Fruit fly (Drosophila melanogaster) whole organism, embryonic: ENCODE data around the gene MTF-1.

Experiments used
- Abd-B ChIP-seq: fragments of 200-800 bp; sonication (Bioruptor generic); optimal IDR thresholded peaks from 2 replicates; lab custom pipeline; 2018; ENCODE audit warnings: missing biosample characterization, mild to moderate bottlenecking, missing genetic modification characterization, moderate library complexity
- Antp ChIP-seq: fragments of 200-800 bp; sonication (Bioruptor generic); optimal IDR thresholded peaks from 3 replicates; lab custom pipeline; 2016; ENCODE audit warnings: missing biosample characterization, missing genetic modification characterization
- Awh ChIP-seq: fragments of 200-800 bp; sonication (Bioruptor generic); IDR thresholded peaks from 2 replicates; pipeline ENCODE4, ENCODE4 v1.3.6; 2022; ENCODE audit warnings: missing biosample characterization, missing genetic modification characterization
- Blimp-1 ChIP-seq: fragments of 200-800 bp; sonication (Bioruptor generic); optimal IDR thresholded peaks from 3 replicates; lab custom pipeline; 2018; ENCODE audit warnings: missing biosample characterization, missing genetic modification characterization, mild to moderate bottlenecking, moderate library complexity, missing genetic modification reagents
- CG10959 ChIP-seq: fragments of 200-800 bp; sonication (Bioruptor generic); IDR thresholded peaks from 2 replicates; pipeline ENCODE4 v1.3.6; 2022; ENCODE audit warnings: missing biosample characterization, missing genetic modification characterization
- CG11695 ChIP-seq: fragments of 200-800 bp; sonication (Bioruptor generic); IDR thresholded peaks from 3 replicates; pipeline ENCODE4 v1.3.6; 2022; ENCODE audit warnings: missing biosample characterization, missing genetic modification characterization
- CG12155 ChIP-seq: fragments of 200-800 bp; sonication (Bioruptor generic); optimal IDR thresholded peaks from 3 replicates; lab custom pipeline; 2016; ENCODE audit warnings: missing biosample characterization, missing genetic modification characterization
- CG12299 ChIP-seq: fragments of 200-800 bp; sonication (Bioruptor generic); optimal IDR thresholded peaks from 2 replicates; lab custom pipeline; 2018; ENCODE audit warnings: missing biosample characterization, mild to moderate bottlenecking, missing genetic modification characterization
- CG1233 ChIP-seq: fragments of 200-800 bp; sonication (Bioruptor generic); optimal IDR thresholded peaks from 4 replicates; lab custom pipeline; 2018; ENCODE audit warnings: missing biosample characterization, mild to moderate bottlenecking, missing genetic modification characterization
- CG12659 ChIP-seq: fragments of 200-800 bp; sonication (Bioruptor generic); optimal IDR thresholded peaks from 3 replicates; lab custom pipeline; 2017; ENCODE audit warnings: mild to moderate bottlenecking, missing biosample characterization, missing genetic modification reagents, missing genetic modification characterization
- CG13287 ChIP-seq: fragments of 200-800 bp; sonication (Bioruptor generic); IDR thresholded peaks from 2 replicates; pipeline ENCODE4 v1.3.6; 2022; ENCODE audit warnings: missing biosample characterization, missing genetic modification characterization; ENCODE audit not compliant: partially characterized antibody
- CG15696 ChIP-seq: fragments of 200-800 bp; sonication (Bioruptor generic); optimal IDR thresholded peaks from 2 replicates; lab custom pipeline; 2019; ENCODE audit warnings: missing biosample characterization, mild to moderate bottlenecking, missing genetic modification characterization, moderate library complexity
- CG17612 ChIP-seq: fragments of 200-800 bp; sonication (Bioruptor generic); IDR thresholded peaks from 2 replicates; pipeline ENCODE4 v1.3.6; 2022; ENCODE audit warnings: missing biosample characterization, missing genetic modification characterization
- CG17912 ChIP-seq: fragments of 200-800 bp; sonication (Bioruptor generic); optimal IDR thresholded peaks from 2 replicates; lab custom pipeline; 2018; ENCODE audit warnings: missing biosample characterization, mild to moderate bottlenecking, missing genetic modification characterization
- CG2678 ChIP-seq: fragments of 200-800 bp; sonication (Bioruptor generic); optimal IDR thresholded peaks from 3 replicates; lab custom pipeline; 2019; ENCODE audit warnings: missing biosample characterization, mild to moderate bottlenecking, missing genetic modification characterization, moderate library complexity
- CG2712 ChIP-seq: fragments of 200-800 bp; optimal IDR thresholded peaks from 3 replicates; lab custom pipeline; 2019; ENCODE audit warnings: missing biosample characterization, mild to moderate bottlenecking, missing genetic modification characterization, moderate library complexity
- CG42726 ChIP-seq: fragments of 200-800 bp; sonication (Bioruptor generic); IDR thresholded peaks from 2 replicates; pipeline ENCODE4 v1.3.6; 2022; ENCODE audit warnings: missing biosample characterization, missing genetic modification characterization; ENCODE audit not compliant: partially characterized antibody
- CG4404 ChIP-seq: fragments of 200-800 bp; sonication (Bioruptor generic); IDR thresholded peaks from 2 replicates; pipeline ENCODE4 v1.3.6; 2022; ENCODE audit warnings: missing biosample characterization, missing genetic modification characterization
- CG5953 ChIP-seq: fragments of 200-800 bp; sonication (Bioruptor generic); IDR thresholded peaks from 2 replicates; pipeline ENCODE4 v1.3.6; 2022; ENCODE audit warnings: missing biosample characterization, missing genetic modification characterization
- CG6654 ChIP-seq: fragments of 200-800 bp; sonication (Bioruptor generic); optimal IDR thresholded peaks from 2 replicates; lab custom pipeline; 2017; ENCODE audit warnings: missing biosample characterization, mild to moderate bottlenecking, missing genetic modification characterization
- CG6689 ChIP-seq: fragments of 200-800 bp; sonication (Bioruptor generic); IDR thresholded peaks from 2 replicates; pipeline ENCODE4 v1.3.6; 2022; ENCODE audit warnings: missing biosample characterization, missing genetic modification characterization
- CG7372 ChIP-seq: fragments of 200-800 bp; sonication (Bioruptor generic); IDR thresholded peaks from 2 replicates; pipeline ENCODE4 v1.3.6; 2022; ENCODE audit warnings: missing biosample characterization, missing genetic modification characterization
- CG7839 ChIP-seq: fragments of 200-800 bp; sonication (Bioruptor generic); optimal IDR thresholded peaks from 3 replicates; lab custom pipeline; 2018; ENCODE audit warnings: missing biosample characterization, mild to moderate bottlenecking, missing genetic modification characterization, moderate library complexity
- CG8359 ChIP-seq: fragments of 200-800 bp; sonication (Bioruptor generic); optimal IDR thresholded peaks from 2 replicates; lab custom pipeline; 2017; ENCODE audit warnings: missing biosample characterization, mild to moderate bottlenecking, missing genetic modification characterization, borderline replicate concordance
- Dad ChIP-seq: fragments of 200-800 bp; sonication (Bioruptor generic); optimal IDR thresholded peaks from 3 replicates; lab custom pipeline; 2016; ENCODE audit warnings: missing biosample characterization, missing genetic modification characterization
- Dek ChIP-seq: fragments of 200-800 bp; sonication (Bioruptor generic); optimal IDR thresholded peaks from 3 replicates; lab custom pipeline; 2019; ENCODE audit warnings: missing biosample characterization, mild to moderate bottlenecking, missing genetic modification characterization, moderate library complexity
- Ets65A ChIP-seq: fragments of 200-800 bp; sonication (Bioruptor generic); peaks from one replicate; lab custom pipeline; 2016; ENCODE audit warnings: missing biosample characterization, missing genetic modification characterization
- H2.0 ChIP-seq: fragments of 200-800 bp; sonication (Bioruptor generic); IDR thresholded peaks from 2 replicates; pipeline ENCODE4 v1.3.6; 2022; ENCODE audit warnings: missing biosample characterization, missing genetic modification characterization
- HLHmδ ChIP-seq: fragments of 200-800 bp; sonication (Bioruptor generic); optimal IDR thresholded peaks from 2 replicates; lab custom pipeline; 2018; ENCODE audit warnings: missing biosample characterization, mild to moderate bottlenecking, missing genetic modification characterization, moderate library complexity
- HmgZ ChIP-seq: fragments of 200-800 bp; sonication (Bioruptor generic); optimal IDR thresholded peaks from 2 replicates; lab custom pipeline; 2018; ENCODE audit warnings: missing biosample characterization, mild to moderate bottlenecking, missing genetic modification characterization
- Hr3 ChIP-seq: fragments of 200-800 bp; sonication (Bioruptor generic); optimal IDR thresholded peaks from 3 replicates; lab custom pipeline; 2016; ENCODE audit warnings: missing biosample characterization, missing genetic modification characterization
- Nf-YC ChIP-seq: fragments of 200-800 bp; optimal IDR thresholded peaks from 3 replicates; lab custom pipeline; 2019; ENCODE audit warnings: missing biosample characterization, mild to moderate bottlenecking, missing genetic modification characterization, moderate library complexity
- Sin3A ChIP-seq: fragments of >200 bp; optimal IDR thresholded peaks from 2 replicates; lab custom pipeline; 2018
- Taf1 ChIP-seq: fragments of 200-800 bp; sonication (Bioruptor generic); IDR thresholded peaks from 2 replicates; pipeline ENCODE4 v1.3.6; 2022; ENCODE audit warnings: missing biosample characterization, missing genetic modification characterization
- Vsx1 ChIP-seq: fragments of 200-800 bp; sonication (Bioruptor generic); optimal IDR thresholded peaks from 2 replicates; lab custom pipeline; 2017; ENCODE audit warnings: missing biosample characterization, mild to moderate bottlenecking, missing genetic modification characterization, missing genetic modification reagents
- abd-A ChIP-seq: fragments of 200-800 bp; sonication (Bioruptor generic); optimal IDR thresholded peaks from 3 replicates; lab custom pipeline; 2019; ENCODE audit warnings: missing biosample characterization, mild to moderate bottlenecking, missing genetic modification characterization, moderate library complexity
- amos ChIP-seq: fragments of 200-800 bp; sonication (Bioruptor generic); IDR thresholded peaks from 2 replicates; pipeline ENCODE4 v1.3.6; 2022; ENCODE audit warnings: missing biosample characterization, missing genetic modification characterization; ENCODE audit not compliant: partially characterized antibody
- croc ChIP-seq: fragments of 200-800 bp; sonication (Bioruptor generic); conservative IDR thresholded peaks from 3 replicates; pipeline ENCODE4 v1.3.6; 2022; ENCODE audit warnings: missing biosample characterization, missing genetic modification characterization
- dan ChIP-seq: fragments of 200-800 bp; sonication (Bioruptor generic); IDR thresholded peaks from 2 replicates; pipeline ENCODE4 v1.3.6; 2022; ENCODE audit warnings: missing biosample characterization, missing genetic modification characterization
- disco-r ChIP-seq: fragments of 200-800 bp; sonication (Bioruptor generic); optimal IDR thresholded peaks from 2 replicates; lab custom pipeline; 2016; ENCODE audit warnings: missing biosample characterization, missing genetic modification characterization
- ems ChIP-seq: fragments of 200-800 bp; sonication (Bioruptor generic); optimal IDR thresholded peaks from 3 replicates; lab custom pipeline; 2016; ENCODE audit warnings: missing biosample characterization, missing genetic modification characterization
- exex ChIP-seq: fragments of 200-800 bp; sonication (Bioruptor generic); optimal IDR thresholded peaks from 4 replicates; lab custom pipeline; 2018; ENCODE audit warnings: missing biosample characterization, mild to moderate bottlenecking, missing genetic modification characterization, moderate library complexity
- h ChIP-seq: fragments of >200 bp; optimal IDR thresholded peaks from 2 replicates; lab custom pipeline; 2017
- kah ChIP-seq: fragments of 200-800 bp; sonication (Bioruptor generic); optimal IDR thresholded peaks from 2 replicates; lab custom pipeline; 2018; ENCODE audit warnings: missing biosample characterization, mild to moderate bottlenecking, missing genetic modification characterization
- psq ChIP-seq: fragments of 200-800 bp; sonication (Bioruptor generic); optimal IDR thresholded peaks from 2 replicates; lab custom pipeline; 2017; ENCODE audit warnings: missing biosample characterization, missing genetic modification characterization
- pzg ChIP-seq: fragments of 200-800 bp; sonication (Bioruptor generic); optimal IDR thresholded peaks from 3 replicates; lab custom pipeline; 2018; ENCODE audit warnings: missing biosample characterization, mild to moderate bottlenecking, missing genetic modification characterization, moderate library complexity
- trem ChIP-seq: fragments of 200-800 bp; optimal IDR thresholded peaks from 3 replicates; lab custom pipeline; 2019; ENCODE audit warnings: missing biosample characterization, mild to moderate bottlenecking, missing genetic modification characterization, moderate library complexity
- twi ChIP-seq: fragments of 200-800 bp; optimal IDR thresholded peaks from 2 replicates; lab custom pipeline; 2019; ENCODE audit warnings: missing biosample characterization, mild to moderate bottlenecking, missing genetic modification characterization, moderate library complexity
- vvl ChIP-seq: fragments of 200-800 bp; sonication (Bioruptor generic); IDR thresholded peaks from 2 replicates; pipeline ENCODE4 v1.3.6; 2022; ENCODE audit warnings: missing biosample characterization, missing genetic modification characterization
- zfh1 ChIP-seq: fragments of 200-800 bp; sonication (Bioruptor generic); IDR thresholded peaks from 3 replicates; pipeline ENCODE4 v1.3.6; 2022; ENCODE audit warnings: missing biosample characterization, missing genetic modification characterization

MTF-1 gene

DNA sequence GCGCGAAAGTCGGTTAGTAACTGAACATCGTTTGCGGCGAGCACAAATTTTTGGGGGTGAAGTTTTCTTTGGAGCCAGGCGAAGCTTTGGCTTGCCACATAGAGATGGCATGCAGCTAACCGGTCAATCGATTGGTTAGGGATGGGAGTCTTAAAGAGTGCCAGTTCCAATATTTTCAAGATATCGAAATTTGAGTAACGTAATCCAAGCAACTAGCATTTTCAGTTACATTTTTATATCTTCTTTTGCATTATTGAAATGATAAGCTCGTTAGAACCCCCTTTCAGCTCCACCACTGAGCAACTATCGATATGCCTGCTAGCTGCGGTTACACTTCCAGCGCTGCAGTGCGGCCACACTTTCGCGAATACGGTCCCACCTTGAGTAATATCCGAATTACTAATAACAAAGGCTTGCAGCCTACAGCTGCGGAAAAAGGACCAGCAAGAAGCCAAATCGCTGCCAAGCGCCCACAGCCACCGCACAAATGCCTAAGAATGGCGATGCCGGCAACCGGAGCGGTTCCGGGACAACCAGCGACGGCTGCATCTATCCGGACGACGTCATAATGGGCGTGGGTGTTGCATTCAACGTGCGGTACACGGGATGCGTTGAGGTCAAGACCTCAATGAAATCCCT, 3.3 kb upstream of the MTF-1 start, which contains the start of the genes Atat and Shc (continued):
- TF ChIP-seq Hr3 (GFP tag; lab: Kevin White, UChicago): peak; percentile 100
- TF ChIP-seq CG12299: peak; percentile 95
- TF ChIP-seq Blimp-1 (GFP tag; lab: Kevin White, UChicago): peak; percentile 96
- peak; percentile 90 for TF ChIP-seq CG8359 (GFP tag; lab: Kevin White, UChicago)
- peak; percentile 98 for TF ChIP-seq CG2678 (tag; lab: Kevin White, UChicago)
- TF ChIP-seq CG11695 (GFP tag; lab: Robert Waterston, UW): peak; percentile 97
- peak; percentile 100 for TF ChIP-seq HmgZ (tag; lab: Kevin White, UChicago)
- TF ChIP-seq exex (tag; lab: Kevin White, UChicago): peak; percentile 91
- peak; percentile 99 for TF ChIP-seq CG10959 (GFP tag; lab: Robert Waterston, UW)
- peak; percentile 99 for TF ChIP-seq CG17612 (GFP tag; lab: Robert Waterston, UW)
- TF ChIP-seq ems (GFP tag; lab: Kevin White, UChicago): peak; percentile 99
- peak; percentile 99 for TF ChIP-seq croc (GFP tag; lab: Robert Waterston, UW)
- 0 out of 2 replicates have a peak, but pooled peaks have one; percentile 65 for TF ChIP-seq CG42726 (GFP tag; lab: Robert Waterston, UW)
- TF ChIP-seq CG2712: peak; percentile 98
- peak; percentile 85 for TF ChIP-seq abd-A (tag; lab: Kevin White, UChicago)
- TF ChIP-seq pzg (GFP tag; lab: Kevin White, UChicago): peak; percentile 97
- TF ChIP-seq Antp (GFP tag; lab: Kevin White, UChicago): peak; percentile 100
- peak; percentile 99 for TF ChIP-seq CG12659 (GFP tag; lab: Kevin White, UChicago)
- TF ChIP-seq Ets65A (GFP tag; lab: Kevin White, UChicago): peak; percentile 100
- peak; percentile 100 for TF ChIP-seq Sin3A (lab: Kevin White, UChicago)
- peak; percentile 95 for TF ChIP-seq psq (GFP tag; lab: Kevin White, UChicago)
- peak; percentile 89 for TF ChIP-seq kah
- peak; percentile 94 for TF ChIP-seq CG6654 (GFP tag; lab: Kevin White, UChicago)
- no peak for TF ChIP-seq h
- TF ChIP-seq disco-r (GFP tag; lab: Kevin White, UChicago): peak; percentile 99
- peak; percentile 98 for TF ChIP-seq CG5953 (GFP tag; lab: Robert Waterston, UW)
- peak; percentile 93 for TF ChIP-seq CG17912 (GFP tag; lab: Kevin White, UChicago)
- TF ChIP-seq CG12155 (GFP tag; lab: Kevin White, UChicago): peak; percentile 99
- peak; percentile 99 for TF ChIP-seq Dek (tag; lab: Kevin White, UChicago)
- peak; percentile 99 for TF ChIP-seq CG7839
- peak; percentile 99 for TF ChIP-seq CG15696 (tag; lab: Kevin White, UChicago)
- TF ChIP-seq Taf1: peak; percentile 99
- TF ChIP-seq Nf-YC: peak; percentile 91
- no peak for TF ChIP-seq HLHmδ
- TF ChIP-seq Awh (GFP tag; lab: Robert Waterston, UW): peak; percentile 98
- TF ChIP-seq amos: peak; percentile 88
- peak; percentile 98 for TF ChIP-seq CG1233
- TF ChIP-seq CG7372 (GFP tag; lab: Robert Waterston, UW): peak; percentile 100
- peak; percentile 99 for TF ChIP-seq dan (GFP tag; lab: Robert Waterston, UW)
- TF ChIP-seq vvl (GFP tag; lab: Robert Waterston, UW): peak; percentile 99
- peak; percentile 96 for TF ChIP-seq twi (tag; lab: Kevin White, UChicago)
- peak; percentile 92 for TF ChIP-seq Vsx1 (GFP tag; lab: Kevin White, UChicago)
- peak; percentile 95 for TF ChIP-seq trem (tag; lab: Kevin White, UChicago)
- peak; percentile 94 for TF ChIP-seq CG13287 (GFP tag; lab: Robert Waterston, UW)
- TF ChIP-seq H2.0: peak; percentile 99
- TF ChIP-seq CG6689 (GFP tag; lab: Robert Waterston, UW): peak; percentile 99
- peak; percentile 100 for TF ChIP-seq CG4404 (GFP tag; lab: Robert Waterston, UW)
- peak; percentile 100 for TF ChIP-seq zfh1 (GFP tag; lab: Robert Waterston, UW)
- peak; percentile 99 for TF ChIP-seq Dad (GFP tag; lab: Kevin White, UChicago)
- TF ChIP-seq Abd-B (GFP tag; lab: Kevin White, UChicago): peak; percentile 100
